Fruit fly (Drosophila melanogaster): ENCODE measurements around the gene beta4GalT7.

DNA sequence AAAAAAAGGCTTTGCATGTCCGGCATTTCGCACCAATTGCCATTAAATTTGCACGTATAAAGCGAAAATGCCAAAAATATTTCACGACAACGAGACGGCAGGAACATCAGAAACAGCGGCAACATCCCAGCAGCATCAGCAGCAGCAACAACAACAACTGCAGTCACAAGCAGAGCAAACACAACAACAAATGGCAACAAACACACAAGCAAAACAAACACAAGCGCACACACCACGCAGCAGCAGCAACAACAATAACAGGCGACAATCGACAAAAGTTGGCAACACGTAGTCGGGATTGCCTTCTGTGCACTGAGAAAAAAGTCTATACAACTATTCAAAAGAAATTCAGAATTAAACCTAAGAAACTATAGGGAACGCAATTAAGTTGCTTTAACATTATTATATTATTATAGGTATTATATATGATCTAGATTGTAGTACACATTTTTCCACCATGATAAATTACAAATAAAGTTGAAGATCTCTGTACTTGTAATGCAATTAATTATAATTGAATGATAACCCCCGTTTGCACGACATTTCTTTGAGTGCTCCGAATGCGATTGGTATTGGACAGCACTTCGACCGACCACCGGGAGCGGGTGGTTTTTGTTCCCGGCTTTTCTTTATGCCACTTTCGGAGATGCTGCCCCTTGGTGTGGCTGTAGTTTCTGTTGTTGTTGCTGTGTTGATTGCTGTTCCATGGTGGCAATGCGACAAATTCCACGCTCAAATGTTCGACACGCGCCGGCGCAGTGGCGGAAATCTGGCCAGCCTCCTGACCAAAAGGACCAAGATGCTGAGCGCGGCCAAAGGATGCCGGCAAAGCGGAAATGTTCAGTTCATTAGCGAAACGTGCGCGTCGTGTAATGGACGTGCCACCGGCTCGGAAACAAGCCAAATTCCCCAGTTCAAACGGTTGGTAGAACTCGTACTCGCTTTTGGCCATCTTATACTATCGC, 39.2 kb upstream of the beta4GalT7 start, which contains the start of gene tnc:
- TF ChIP-seq CG8478 (optimal IDR thresholded peaks at IDR 0.05): no peak
- TF ChIP-seq psq (optimal IDR thresholded peaks at IDR 0.05): no peak
- no peak for TF ChIP-seq Dll (optimal IDR thresholded peaks at IDR 0.05)
- no peak for TF ChIP-seq pan (optimal IDR thresholded peaks at IDR 0.05)
- no peak for TF ChIP-seq EcR (GFP tag; optimal IDR thresholded peaks at IDR 0.05)
- no peak for TF ChIP-seq usp (GFP tag; optimal IDR thresholded peaks at IDR 0.05)

Measured in whole organism.